Fruit fly (Drosophila melanogaster) whole organism, embryonic: ENCODE results near the gene Moca-cyp.
A peak's percentile ranks its signal among the peaks of the same experiment; 100 is the strongest.

Experiments used
- Atf3 ChIP-seq: fragments of 200-800 bp; sonication (Bioruptor generic); optimal IDR thresholded peaks from 3 replicates; lab custom pipeline; 2016; ENCODE audit warnings: missing biosample characterization, missing genetic modification characterization
- CG10209 ChIP-seq: fragments of 200-800 bp; sonication (Bioruptor generic); optimal IDR thresholded peaks from 3 replicates; lab custom pipeline; 2017; ENCODE audit warnings: missing biosample characterization, mild to moderate bottlenecking, missing genetic modification characterization, missing genetic modification reagents
- CG12299 ChIP-seq: fragments of 200-800 bp; sonication (Bioruptor generic); optimal IDR thresholded peaks from 2 replicates; lab custom pipeline; 2018; ENCODE audit warnings: missing biosample characterization, mild to moderate bottlenecking, missing genetic modification characterization
- CG13894 ChIP-seq: fragments of 200-800 bp; sonication (Bioruptor generic); optimal IDR thresholded peaks from 3 replicates; lab custom pipeline; 2018; ENCODE audit warnings: missing biosample characterization, mild to moderate bottlenecking, missing genetic modification characterization, moderate library complexity
- CG1647 ChIP-seq: fragments of 200-800 bp; sonication (Bioruptor generic); optimal IDR thresholded peaks from 3 replicates; lab custom pipeline; 2016; ENCODE audit warnings: missing biosample characterization, missing genetic modification characterization
- CG16779 ChIP-seq: fragments of 200-800 bp; sonication (Bioruptor generic); IDR thresholded peaks from 2 replicates; pipeline ENCODE4 v1.3.6; 2022; ENCODE audit warnings: missing biosample characterization, missing genetic modification characterization
- CG17328 ChIP-seq: fragments of 200-800 bp; sonication (Bioruptor generic); IDR thresholded peaks from 2 replicates; pipeline ENCODE4 v1.3.6; 2022; ENCODE audit warnings: missing biosample characterization, missing genetic modification characterization
- CG17359 ChIP-seq: fragments of 200-800 bp; sonication (Bioruptor generic); optimal IDR thresholded peaks from 3 replicates; lab custom pipeline; 2018; ENCODE audit warnings: missing biosample characterization, mild to moderate bottlenecking, missing genetic modification characterization, moderate library complexity
- CG18011 ChIP-seq: fragments of 200-800 bp; sonication (Bioruptor generic); optimal IDR thresholded peaks from 2 replicates; lab custom pipeline; 2017; ENCODE audit warnings: missing biosample characterization, missing genetic modification characterization, mild to moderate bottlenecking, moderate library complexity, missing genotype
- CG3065 ChIP-seq: fragments of 200-800 bp; sonication (Bioruptor generic); optimal IDR thresholded peaks from 2 replicates; lab custom pipeline; 2016; ENCODE audit warnings: missing biosample characterization, missing genetic modification characterization
- CG31365 ChIP-seq: fragments of 200-800 bp; sonication (Bioruptor generic); optimal IDR thresholded peaks from 2 replicates; lab custom pipeline; 2018; ENCODE audit warnings: missing biosample characterization, mild to moderate bottlenecking, missing genetic modification characterization
- CG34224 ChIP-seq: fragments of 200-800 bp; sonication (Bioruptor generic); IDR thresholded peaks from 3 replicates; pipeline ENCODE4 v1.3.6; 2022; ENCODE audit warnings: missing biosample characterization, missing genetic modification characterization; ENCODE audit not compliant: partially characterized antibody
- CG4282 ChIP-seq: fragments of 200-800 bp; sonication (Bioruptor generic); optimal IDR thresholded peaks from 2 replicates; lab custom pipeline; 2016; ENCODE audit warnings: missing biosample characterization, missing genetic modification characterization
- CG6813 ChIP-seq: fragments of 200-800 bp; sonication (Bioruptor generic); optimal IDR thresholded peaks from 2 replicates; lab custom pipeline; 2017; ENCODE audit warnings: missing biosample characterization, missing genetic modification characterization, mild to moderate bottlenecking, moderate library complexity, missing genetic modification reagents
- CG8281 ChIP-seq: fragments of 200-800 bp; sonication (Bioruptor generic); optimal IDR thresholded peaks from 2 replicates; lab custom pipeline; 2018; ENCODE audit warnings: missing biosample characterization, mild to moderate bottlenecking, missing genetic modification characterization, moderate library complexity
- CG8388 ChIP-seq: fragments of 200-800 bp; sonication (Bioruptor generic); optimal IDR thresholded peaks from 2 replicates; lab custom pipeline; 2019; ENCODE audit warnings: missing biosample characterization, mild to moderate bottlenecking, missing genetic modification characterization, moderate library complexity
- CG9437 ChIP-seq: fragments of 200-800 bp; sonication (Bioruptor generic); optimal IDR thresholded peaks from 2 replicates; lab custom pipeline; 2018; ENCODE audit warnings: missing biosample characterization, mild to moderate bottlenecking, missing genetic modification characterization
- CkIIα-i1 ChIP-seq: fragments of 200-800 bp; sonication (Bioruptor generic); IDR thresholded peaks from 2 replicates; pipeline ENCODE4 v1.3.6; 2022; ENCODE audit warnings: missing biosample characterization, missing genetic modification characterization
- CoRest ChIP-seq: fragments of 200-800 bp; sonication (Bioruptor generic); optimal IDR thresholded peaks from 3 replicates; lab custom pipeline; 2018; ENCODE audit warnings: missing biosample characterization, mild to moderate bottlenecking, missing genetic modification characterization, moderate library complexity
- CrebB ChIP-seq: fragments of 200-800 bp; sonication (Bioruptor generic); optimal IDR thresholded peaks from 3 replicates; lab custom pipeline; 2018; ENCODE audit warnings: missing biosample characterization, mild to moderate bottlenecking, missing genetic modification characterization
- Dip2 ChIP-seq: fragments of 200-800 bp; sonication (Bioruptor generic); IDR thresholded peaks from 2 replicates; pipeline ENCODE4 v1.3.6; 2022; ENCODE audit warnings: missing biosample characterization, missing genetic modification characterization
- Drgx ChIP-seq: fragments of 200-800 bp; sonication (Bioruptor generic); IDR thresholded peaks from 2 replicates; pipeline ENCODE4 v1.3.6; 2022; ENCODE audit warnings: missing biosample characterization, missing genetic modification characterization
- Fer3 ChIP-seq: fragments of 200-800 bp; sonication (Bioruptor generic); optimal IDR thresholded peaks from 2 replicates; lab custom pipeline; 2018; ENCODE audit warnings: missing biosample characterization, mild to moderate bottlenecking, missing genetic modification characterization, moderate library complexity
- GATAe ChIP-seq: fragments of 200-800 bp; sonication (Bioruptor generic); conservative IDR thresholded peaks from 2 replicates; pipeline ENCODE4 v1.3.6; 2022; ENCODE audit warnings: missing biosample characterization, missing genetic modification characterization
- Hand ChIP-seq: fragments of 200-800 bp; sonication (Bioruptor generic); optimal IDR thresholded peaks from 2 replicates; lab custom pipeline; 2017; ENCODE audit warnings: mild to moderate bottlenecking, missing biosample characterization, missing genetic modification reagents, missing genetic modification characterization
- HmgZ ChIP-seq: fragments of 200-800 bp; sonication (Bioruptor generic); optimal IDR thresholded peaks from 2 replicates; lab custom pipeline; 2018; ENCODE audit warnings: missing biosample characterization, mild to moderate bottlenecking, missing genetic modification characterization
- Hmr ChIP-seq: fragments of 200-800 bp; sonication (Bioruptor generic); optimal IDR thresholded peaks from 3 replicates; lab custom pipeline; 2017; ENCODE audit warnings: mild to moderate bottlenecking, missing biosample characterization, missing genetic modification reagents, missing genetic modification characterization
- Hr3 ChIP-seq: fragments of 200-800 bp; sonication (Bioruptor generic); optimal IDR thresholded peaks from 3 replicates; lab custom pipeline; 2016; ENCODE audit warnings: missing biosample characterization, missing genetic modification characterization
- Mes4 ChIP-seq: fragments of 200-800 bp; sonication (Bioruptor generic); optimal IDR thresholded peaks from 2 replicates; lab custom pipeline; 2016; ENCODE audit warnings: missing biosample characterization, missing genetic modification characterization
- Myb ChIP-seq: fragments of 200-800 bp; sonication (Bioruptor generic); optimal IDR thresholded peaks from 2 replicates; lab custom pipeline; 2016; ENCODE audit warnings: missing biosample characterization, missing genetic modification characterization
- NK7.1 ChIP-seq: fragments of 200-800 bp; sonication (Bioruptor generic); optimal IDR thresholded peaks from 3 replicates; lab custom pipeline; 2016; ENCODE audit warnings: missing biosample characterization, missing genetic modification characterization
- Nf-YA ChIP-seq: fragments of 200-800 bp; sonication (Bioruptor generic); IDR thresholded peaks from 2 replicates; pipeline ENCODE4 v1.3.6; 2022; ENCODE audit warnings: missing biosample characterization, missing genetic modification characterization
- Oaz ChIP-seq: fragments of 200-800 bp; sonication (Bioruptor generic); IDR thresholded peaks from 2 replicates; pipeline ENCODE4 v1.3.6; 2022; ENCODE audit warnings: missing biosample characterization, missing genetic modification characterization
- Stat92E ChIP-seq, 3 experiments: fragments of >200 bp in 2 of 3; fragments of 200-800 bp in 1 of 3; sonication (Bioruptor generic) in 1 of 3; optimal IDR thresholded peaks; 2 replicates each; lab custom pipeline; 2017 to 2019; ENCODE audit warnings: missing biosample characterization in 3 of 3, missing genetic modification characterization in 3 of 3, mild to moderate bottlenecking in 1 of 3, moderate library complexity in 1 of 3
- Usf ChIP-seq: fragments of 200-800 bp; sonication (Bioruptor generic); optimal IDR thresholded peaks from 2 replicates; lab custom pipeline; 2017; ENCODE audit warnings: missing genotype, missing biosample characterization, missing genetic modification characterization
- YL-1 ChIP-seq: fragments of 200-800 bp; sonication (Bioruptor generic); optimal IDR thresholded peaks from 3 replicates; lab custom pipeline; 2017; ENCODE audit warnings: missing biosample characterization, mild to moderate bottlenecking, missing genetic modification characterization
- ase ChIP-seq: fragments of 200-800 bp; sonication (Bioruptor generic); IDR thresholded peaks from 3 replicates; pipeline ENCODE4 v1.3.6; 2022; ENCODE audit warnings: missing biosample characterization, missing genetic modification characterization
- bcd ChIP-seq: fragments of 200-800 bp; sonication (Bioruptor generic); optimal IDR thresholded peaks from 2 replicates; lab custom pipeline; 2017; ENCODE audit warnings: missing biosample characterization, mild to moderate bottlenecking, missing genetic modification characterization
- crp ChIP-seq, 2 experiments: fragments of 200-800 bp; sonication (Bioruptor generic); optimal IDR thresholded peaks; 2 replicates in 1 of 2; 3 replicates in 1 of 2; lab custom pipeline; 2017; ENCODE audit warnings: missing biosample characterization in 2 of 2, missing genetic modification characterization in 2 of 2, mild to moderate bottlenecking in 1 of 2, moderate library complexity in 1 of 2
- disco-r ChIP-seq: fragments of 200-800 bp; sonication (Bioruptor generic); optimal IDR thresholded peaks from 2 replicates; lab custom pipeline; 2016; ENCODE audit warnings: missing biosample characterization, missing genetic modification characterization
- emc ChIP-seq: fragments of 200-800 bp; sonication (Bioruptor generic); optimal IDR thresholded peaks from 2 replicates; lab custom pipeline; 2016; ENCODE audit warnings: missing biosample characterization, missing genetic modification characterization
- grau ChIP-seq: fragments of 200-800 bp; optimal IDR thresholded peaks from 3 replicates; lab custom pipeline; 2019; ENCODE audit warnings: missing biosample characterization, mild to moderate bottlenecking, missing genetic modification characterization, moderate library complexity
- luna ChIP-seq: fragments of 200-800 bp; sonication (Bioruptor generic); optimal IDR thresholded peaks from 2 replicates; lab custom pipeline; 2016; ENCODE audit warnings: missing biosample characterization, missing genetic modification characterization
- mirr ChIP-seq: fragments of 200-800 bp; sonication (Bioruptor generic); optimal IDR thresholded peaks from 3 replicates; lab custom pipeline; 2018; ENCODE audit warnings: missing biosample characterization, mild to moderate bottlenecking, missing genetic modification characterization
- mld ChIP-seq: fragments of 200-800 bp; sonication (Bioruptor generic); IDR thresholded peaks from 3 replicates; pipeline ENCODE4 v1.3.6; 2022; ENCODE audit warnings: missing biosample characterization, missing genetic modification characterization; ENCODE audit not compliant: partially characterized antibody
- nerfin-1 ChIP-seq: fragments of 200-800 bp; sonication (Bioruptor generic); optimal IDR thresholded peaks from 3 replicates; lab custom pipeline; 2019; ENCODE audit warnings: missing biosample characterization, mild to moderate bottlenecking, missing genetic modification characterization, moderate library complexity
- pfk ChIP-seq: fragments of 200-800 bp; sonication (Bioruptor generic); optimal IDR thresholded peaks from 2 replicates; lab custom pipeline; 2018; ENCODE audit warnings: missing biosample characterization, mild to moderate bottlenecking, missing genetic modification characterization, moderate library complexity
- sr ChIP-seq: fragments of 200-800 bp; sonication (Bioruptor generic); IDR thresholded peaks from 3 replicates; pipeline ENCODE4 v1.3.6; 2022; ENCODE audit warnings: missing biosample characterization, missing genetic modification characterization

The Moca-cyp gene

dm6 chr3R:28328780-28329546 lies 11.2 kb upstream of the Moca-cyp start (continued):
- TF ChIP-seq CG9437 (GFP tag; lab: Kevin White, UChicago) (peak; percentile 57), Stat92E (GFP tag; optimal IDR thresholded peaks at IDR 0.05; lab: Kevin White, UChicago) (no peak), CoRest (tag; lab: Kevin White, UChicago) (peak; percentile 54), Hmr (peak; percentile 62), NK7.1 (GFP tag; lab: Kevin White, UChicago) (peak; percentile 10), Nf-YA (peak; percentile 68; the same call in 1 of the 2 replicates), Myb (GFP tag; lab: Kevin White, UChicago) (peak; percentile 25), CG8388 (GFP tag; lab: Kevin White, UChicago) (no peak), CG12299 (tag; lab: Kevin White, UChicago) (no peak), Dip2 (GFP tag; lab: Robert Waterston, UW) (no peak), ase (GFP tag; lab: Robert Waterston, UW) (no peak; the same call in 2 of the 3 replicates), Mes4 (peak; percentile 77), CG31365 (peak; percentile 5), CG17359 (tag; lab: Kevin White, UChicago) (peak; percentile 76), bcd (peak; percentile 49), CG13894 (tag; lab: Kevin White, UChicago) (peak; percentile 77), CG17328 (GFP tag; lab: Robert Waterston, UW) (peak; percentile 62), HmgZ (tag; lab: Kevin White, UChicago) (peak; percentile 82), pfk (peak; percentile 46), CG1647 (GFP tag; lab: Kevin White, UChicago) (no peak), Hr3 (GFP tag; lab: Kevin White, UChicago) (peak; percentile 51), CrebB (tag; lab: Kevin White, UChicago) (peak; percentile 67), GATAe (GFP tag; lab: Robert Waterston, UW) (peak; percentile 83), CG8281 (peak; percentile 43), CkIIα-i1 (GFP tag; lab: Robert Waterston, UW) (no peak), CG6813 (GFP tag; lab: Kevin White, UChicago) (peak; percentile 88), sr (GFP tag; lab: Robert Waterston, UW) (peak; percentile 77; the same call in 2 of the 3 replicates), YL-1 (GFP tag; lab: Kevin White, UChicago) (peak; percentile 55), luna (GFP tag; lab: Kevin White, UChicago) (peak; percentile 30), CG34224 (no peak)

DNA sequence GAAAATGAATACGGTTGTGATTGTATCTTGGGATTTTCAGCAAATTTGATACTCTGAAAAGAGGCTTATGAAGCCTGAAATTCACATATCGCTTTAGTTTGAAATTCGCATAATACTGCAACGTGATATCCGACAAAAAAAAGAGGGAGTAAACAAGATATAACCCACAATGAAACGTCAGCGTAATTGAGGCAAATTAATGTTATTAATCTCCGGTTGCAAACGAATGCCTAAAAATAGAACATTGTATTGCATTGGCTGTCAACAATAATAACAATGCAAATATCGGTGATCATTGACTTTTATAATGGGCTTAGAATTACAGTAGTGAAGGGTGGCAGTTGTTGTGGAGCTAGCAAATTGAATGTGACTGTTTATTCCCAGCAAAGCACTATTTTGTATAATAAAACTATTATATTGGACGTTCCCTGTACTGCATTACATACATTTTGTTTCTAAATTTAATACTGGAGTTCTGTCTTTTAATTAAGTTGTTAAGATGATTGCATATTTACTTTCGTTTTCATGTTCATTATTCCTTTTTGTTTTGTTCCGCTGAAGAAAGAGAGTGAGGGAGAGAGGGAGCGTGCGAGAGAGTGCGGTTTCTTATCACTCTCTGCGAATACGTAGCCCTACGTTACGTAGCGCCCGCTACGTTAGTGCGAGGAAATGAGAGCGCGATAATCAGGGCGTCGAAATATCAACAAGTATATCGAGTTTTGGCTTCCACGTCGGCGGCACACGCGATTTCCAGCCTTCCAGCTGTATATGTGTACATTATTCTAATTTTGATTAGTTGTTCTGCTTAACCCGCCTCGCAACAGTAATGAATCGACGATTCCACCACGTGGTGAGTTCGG lies 9.6 kb upstream of the Moca-cyp start:
- TF ChIP-seq CG3065 (GFP tag; lab: Kevin White, UChicago) (no peak), Oaz (GFP tag; lab: Robert Waterston, UW) (no peak), CG16779 (GFP tag; lab: Robert Waterston, UW) (no peak), Usf (no peak), CG4282 (GFP tag; lab: Kevin White, UChicago) (no peak), nerfin-1 (tag; lab: Kevin White, UChicago) (no peak), CG10209 (GFP tag; lab: Kevin White, UChicago) (no peak), Drgx (GFP tag; lab: Robert Waterston, UW) (no peak), mirr (GFP tag; lab: Kevin White, UChicago) (peak; percentile 62), Atf3 (GFP tag; lab: Kevin White, UChicago) (no peak), crp (GFP tag; optimal IDR thresholded peaks at IDR 0.05; lab: Kevin White, UChicago) (peak in 1 of 2 experiments; percentile 62), Fer3 (tag; lab: Kevin White, UChicago) (no peak), disco-r (GFP tag; lab: Kevin White, UChicago) (no peak), Hand (GFP tag; lab: Kevin White, UChicago) (no peak), mld (GFP tag; lab: Robert Waterston, UW) (no peak), CG18011 (no peak), emc (GFP tag; lab: Kevin White, UChicago) (no peak), grau (tag; lab: Kevin White, UChicago) (peak; percentile 60)
